Fruit fly (Drosophila melanogaster): ENCODE measurements around the gene Cox17.
A peak's percentile ranks its signal among the peaks of the same experiment; 100 is the strongest.

Gene Cox17

DNA sequence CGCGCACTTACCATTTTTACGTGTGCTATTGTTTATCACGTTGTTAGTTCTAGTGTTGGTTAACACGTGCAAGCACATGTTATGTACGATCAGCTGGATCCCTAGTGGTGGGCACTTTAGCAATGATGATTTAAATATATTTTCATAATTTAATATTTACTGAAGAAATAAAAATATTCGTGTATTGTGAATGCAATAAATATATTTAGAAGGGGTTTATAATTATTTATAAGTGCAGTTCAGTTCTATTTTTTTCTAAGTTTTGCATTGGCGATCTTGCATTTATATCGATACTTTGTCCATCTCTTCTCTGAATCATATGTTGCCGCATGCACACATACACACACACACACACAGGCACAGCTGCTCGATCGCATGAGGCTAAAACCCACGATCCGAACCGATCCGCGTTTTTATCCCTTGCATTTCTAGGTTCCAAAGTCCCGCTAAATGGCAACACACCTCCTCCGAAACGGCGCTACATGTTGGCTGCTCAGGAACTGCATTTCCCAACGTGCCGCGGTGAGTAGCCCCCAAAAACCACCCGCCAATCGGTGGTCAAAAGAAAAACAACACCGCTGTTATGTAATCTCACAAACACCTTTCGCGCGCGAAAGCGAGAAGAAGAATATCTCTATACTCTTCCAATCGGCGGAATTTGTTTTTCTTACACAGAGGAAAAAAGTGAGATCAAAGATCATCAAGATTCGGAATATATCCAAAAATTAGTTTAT lies 1.4 kb upstream of the Cox17 start, which contains the start of the genes CG15027 and Dbct (continued):
- TF ChIP-seq CG14667 (GFP tag; IDR thresholded peaks at IDR 0.05) = 0 out of 2 replicates have a peak, but pooled peaks have one; percentile 27
- TF ChIP-seq Rfx (GFP tag; IDR thresholded peaks at IDR 0.05) = peak; percentile 72
- TF ChIP-seq Ets97D (GFP tag; optimal IDR thresholded peaks at IDR 0.05) = no peak
- no peak for TF ChIP-seq CG7786 (GFP tag; optimal IDR thresholded peaks at IDR 0.05)
- no peak for TF ChIP-seq p53 (GFP tag; optimal IDR thresholded peaks at IDR 0.05)
- TF ChIP-seq chn (GFP tag; optimal IDR thresholded peaks at IDR 0.05) = no peak
- TF ChIP-seq CG3163 (GFP tag; optimal IDR thresholded peaks at IDR 0.05) = no peak
- no peak for TF ChIP-seq D (optimal IDR thresholded peaks at IDR 0.05)
- peak; percentile 30 for TF ChIP-seq D (GFP tag; optimal IDR thresholded peaks at IDR 0.05)
- TF ChIP-seq gem (tag; optimal IDR thresholded peaks at IDR 0.05) = peak; percentile 82
- peak; percentile 50 for TF ChIP-seq D19A (tag; optimal IDR thresholded peaks at IDR 0.05)
- peak; percentile 12 for TF ChIP-seq CG30431 (GFP tag; optimal IDR thresholded peaks at IDR 0.05)
- TF ChIP-seq CG15269 (tag; optimal IDR thresholded peaks at IDR 0.05) = peak; percentile 65
- peak; percentile 74 for TF ChIP-seq dysf (GFP tag; IDR thresholded peaks at IDR 0.05)
- peak; percentile 60 for TF ChIP-seq B-H1 (GFP tag; IDR thresholded peaks at IDR 0.05)
- no peak for TF ChIP-seq lov (optimal IDR thresholded peaks at IDR 0.05)
- no peak for TF ChIP-seq lov (GFP tag; IDR thresholded peaks at IDR 0.05)
- peak; percentile 41 for TF ChIP-seq gcm (GFP tag; optimal IDR thresholded peaks at IDR 0.05)
- TF ChIP-seq gt (GFP tag; IDR thresholded peaks at IDR 0.05) = peak; percentile 41; the same call in 1 of the 2 replicates
- TF ChIP-seq hkb (optimal IDR thresholded peaks at IDR 0.05) = no peak
- TF ChIP-seq hkb (GFP tag; IDR thresholded peaks at IDR 0.05) = peak; percentile 52
- no peak for TF ChIP-seq eyg (GFP tag; optimal IDR thresholded peaks at IDR 0.05)
- peak; percentile 39 for TF ChIP-seq CG17385 (GFP tag; optimal IDR thresholded peaks at IDR 0.05)
- TF ChIP-seq sisA (GFP tag; IDR thresholded peaks at IDR 0.05) = peak; percentile 72
- TF ChIP-seq CG4730 (GFP tag; IDR thresholded peaks at IDR 0.05) = peak; percentile 67
- TF ChIP-seq CG12744 (GFP tag; optimal IDR thresholded peaks at IDR 0.05) = no peak
- peak; percentile 11; the same call in 1 of the 2 replicates for TF ChIP-seq Oaz (GFP tag; IDR thresholded peaks at IDR 0.05)
- TF ChIP-seq da (GFP tag; optimal IDR thresholded peaks at IDR 0.05) = no peak
- TF ChIP-seq dm (GFP tag; optimal IDR thresholded peaks at IDR 0.05) = peak; percentile 55
- peak; percentile 33 for TF ChIP-seq CG2202 (tag; optimal IDR thresholded peaks at IDR 0.05)
- TF ChIP-seq Mad (GFP tag; optimal IDR thresholded peaks at IDR 0.05) = peak; percentile 30
- TF ChIP-seq CG11093 (GFP tag; IDR thresholded peaks at IDR 0.05) = 0 out of 3 replicates have a peak, but pooled peaks have one; percentile 33
- TF ChIP-seq Hmx (GFP tag; optimal IDR thresholded peaks at IDR 0.05) = no peak
- TF ChIP-seq CG5180 (GFP tag; optimal IDR thresholded peaks at IDR 0.05) = peak; percentile 28
- no peak for TF ChIP-seq MTF-1 (GFP tag; optimal IDR thresholded peaks at IDR 0.05; ENCODE audit: borderline replicate concordance)
- TF ChIP-seq Xrp1 (GFP tag; IDR thresholded peaks at IDR 0.05) = peak; percentile 83
- TF ChIP-seq CG15696 (tag; optimal IDR thresholded peaks at IDR 0.05) = peak; percentile 74
- 0 out of 3 replicates have a peak, but pooled peaks have one; percentile 41 for TF ChIP-seq CG14860 (GFP tag; IDR thresholded peaks at IDR 0.05; ENCODE audit: partially characterized antibody)
- TF ChIP-seq caup (GFP tag; optimal IDR thresholded peaks at IDR 0.05; ENCODE audit: severe bottlenecking) = peak; percentile 4
- peak; percentile 55 for TF ChIP-seq fd3F (GFP tag; optimal IDR thresholded peaks at IDR 0.05)
- no peak for TF ChIP-seq CG6254 (GFP tag; optimal IDR thresholded peaks at IDR 0.05)
- peak; percentile 52 for TF ChIP-seq CG18764 (GFP tag; optimal IDR thresholded peaks at IDR 0.05)
- TF ChIP-seq CG5245 (GFP tag; optimal IDR thresholded peaks at IDR 0.05) = peak; percentile 16
- no peak for TF ChIP-seq CG8478 (optimal IDR thresholded peaks at IDR 0.05)
- TF ChIP-seq Eip74EF (GFP tag; optimal IDR thresholded peaks at IDR 0.05) = no peak
- peak; percentile 27 for TF ChIP-seq CG6765 (GFP tag; optimal IDR thresholded peaks at IDR 0.05)
- peak; percentile 50 for TF ChIP-seq CG10209 (GFP tag; optimal IDR thresholded peaks at IDR 0.05)
- TF ChIP-seq row (GFP tag; IDR thresholded peaks at IDR 0.05) = peak; percentile 91
- peak; percentile 76 for TF ChIP-seq trem (tag; optimal IDR thresholded peaks at IDR 0.05)
- peak; percentile 57 for TF ChIP-seq tin (GFP tag; optimal IDR thresholded peaks at IDR 0.05)
- TF ChIP-seq Ets65A (GFP tag) = peak; percentile 92

Data from whole organism, embryonic.